Worm (Caenorhabditis elegans) whole organism, L1 larva: Measurements from ENCODE around the gene gut-2.
A peak's percentile ranks its signal among the peaks of the same experiment; 100 is the strongest.

Experiments
- aha-1 ChIP-seq: fragments of 150-350 bp; optimal IDR thresholded peaks from 2 replicates; lab custom pipeline; 2014; ENCODE audit warnings: missing biosample characterization, missing genetic modification characterization
- aly-2 ChIP-seq: fragments of 150-350 bp; optimal IDR thresholded peaks from 2 replicates; lab custom pipeline; 2014; ENCODE audit warnings: missing biosample characterization, missing genetic modification characterization
- ama-1 ChIP-seq: fragments of 150-350 bp; optimal IDR thresholded peaks from 2 replicates; lab custom pipeline; 2014
- ceh-63 ChIP-seq: fragments of 200-800 bp; sonication (Bioruptor generic); optimal IDR thresholded peaks from 2 replicates; lab custom pipeline; 2018; ENCODE audit warnings: mild to moderate bottlenecking, missing genetic modification characterization, missing compliant biosample characterization
- ceh-82 ChIP-seq, 3 experiments: fragments of 150-350 bp in 1 of 3; sonication (generic microtip) in 2 of 3; optimal IDR thresholded peaks; 2 replicates each; lab custom pipeline; 2014 to 2017; ENCODE audit warnings: missing biosample characterization in 3 of 3, missing genetic modification characterization in 3 of 3
- dsc-1 ChIP-seq: sonication (generic microtip); optimal IDR thresholded peaks from 2 replicates; lab custom pipeline; 2016; ENCODE audit warnings: mild to moderate bottlenecking, missing genetic modification characterization, missing compliant biosample characterization
- egl-13 ChIP-seq: sonication (generic microtip); optimal IDR thresholded peaks from 2 replicates; lab custom pipeline; 2016; ENCODE audit warnings: missing genotype, missing genetic modification reagents, missing genetic modification characterization, missing compliant biosample characterization
- elt-2 ChIP-seq: sonication (generic microtip); optimal IDR thresholded peaks from 2 replicates; lab custom pipeline; 2016; ENCODE audit warnings: missing genetic modification characterization, mild to moderate bottlenecking, inconsistent platforms, missing compliant biosample characterization, missing genetic modification reagents
- ets-5 ChIP-seq: fragments of 200-800 bp; sonication (Bioruptor generic); IDR thresholded peaks from 2 replicates; pipeline ENCODE4 v1.3.6; 2022; ENCODE audit warnings: missing genetic modification characterization, missing compliant biosample characterization
- fkh-10 ChIP-seq: sonication (generic microtip); optimal IDR thresholded peaks from 2 replicates; lab custom pipeline; 2017; ENCODE audit warnings: missing biosample characterization, missing genetic modification reagents, missing genetic modification characterization
- fkh-8 ChIP-seq: sonication (generic microtip); optimal IDR thresholded peaks from 2 replicates; lab custom pipeline; 2016; ENCODE audit warnings: mild to moderate bottlenecking, missing genetic modification characterization, missing compliant biosample characterization
- grh-1 ChIP-seq: fragments of 200-800 bp; sonication (Bioruptor generic); IDR thresholded peaks from 2 replicates; pipeline ENCODE4 v1.3.6; 2022; ENCODE audit warnings: missing genetic modification reagents, missing genetic modification characterization, missing compliant biosample characterization
- hlh-17 ChIP-seq: fragments of 200-800 bp; sonication (Bioruptor generic); optimal IDR thresholded peaks from 2 replicates; lab custom pipeline; 2018; ENCODE audit warnings: missing genetic modification characterization, mild to moderate bottlenecking, missing compliant biosample characterization, moderate library complexity, borderline replicate concordance
- hlh-4 ChIP-seq: sonication (generic microtip); optimal IDR thresholded peaks from 2 replicates; lab custom pipeline; 2016; ENCODE audit warnings: mild to moderate bottlenecking, missing genetic modification characterization, missing compliant biosample characterization
- lin-35 ChIP-seq, 2 experiments: fragments of 150-350 bp; optimal IDR thresholded peaks; 2 replicates each; lab custom pipeline; 2014; ENCODE audit warnings: missing biosample characterization in 2 of 2, missing genetic modification characterization in 2 of 2, missing genetic modification reagents in 2 of 2
- lir-3 ChIP-seq: sonication (generic microtip); optimal IDR thresholded peaks from 2 replicates; lab custom pipeline; 2016; ENCODE audit warnings: mild to moderate bottlenecking, missing genetic modification characterization, moderate library complexity, missing compliant biosample characterization; ENCODE audit not compliant: poor library complexity
- lsy-2 ChIP-seq, 2 experiments: fragments of 150-350 bp; optimal IDR thresholded peaks; 2 replicates each; lab custom pipeline; 2014; ENCODE audit warnings: missing biosample characterization in 2 of 2, missing genetic modification characterization in 2 of 2
- mdl-1 ChIP-seq, 2 experiments: fragments of 150-350 bp; optimal IDR thresholded peaks; 2 replicates each; lab custom pipeline; 2014 to 2017; ENCODE audit warnings: missing biosample characterization in 2 of 2, missing genetic modification characterization in 2 of 2, inconsistent platforms in 1 of 2
- mef-2 ChIP-seq: fragments of 150-350 bp; optimal IDR thresholded peaks from 2 replicates; lab custom pipeline; 2014; ENCODE audit warnings: missing biosample characterization, missing genetic modification characterization
- mep-1 ChIP-seq: fragments of 150-350 bp; optimal IDR thresholded peaks from 2 replicates; lab custom pipeline; 2014; ENCODE audit warnings: missing biosample characterization, missing genetic modification characterization
- nhr-12 ChIP-seq: sonication (generic microtip); optimal IDR thresholded peaks from 2 replicates; lab custom pipeline; 2017; ENCODE audit warnings: missing biosample characterization, missing genetic modification characterization
- nhr-237 ChIP-seq: fragments of 150-350 bp; optimal IDR thresholded peaks from 2 replicates; lab custom pipeline; 2014; ENCODE audit warnings: missing biosample characterization, missing genetic modification characterization
- nhr-47 ChIP-seq: sonication (generic microtip); optimal IDR thresholded peaks from 2 replicates; lab custom pipeline; 2016; ENCODE audit warnings: mild to moderate bottlenecking, missing genetic modification characterization, moderate library complexity, missing compliant biosample characterization
- nhr-71 ChIP-seq: sonication (generic microtip); optimal IDR thresholded peaks from 2 replicates; lab custom pipeline; 2016; ENCODE audit warnings: mild to moderate bottlenecking, missing genetic modification characterization, moderate library complexity, missing compliant biosample characterization
- nhr-76 ChIP-seq: sonication (generic microtip); optimal IDR thresholded peaks from 2 replicates; lab custom pipeline; 2017; ENCODE audit warnings: missing biosample characterization, missing genetic modification characterization
- nhr-84 ChIP-seq: sonication (generic microtip); optimal IDR thresholded peaks from 2 replicates; lab custom pipeline; 2017; ENCODE audit warnings: missing biosample characterization, missing genetic modification characterization
- nhr-85 ChIP-seq: sonication (generic microtip); peaks from one replicate; lab custom pipeline; 2016; ENCODE audit warnings: missing genetic modification characterization, inconsistent platforms, missing compliant biosample characterization
- nhr-90 ChIP-seq: sonication (generic microtip); optimal IDR thresholded peaks from 2 replicates; lab custom pipeline; 2016; ENCODE audit warnings: mild to moderate bottlenecking, missing genetic modification characterization, missing compliant biosample characterization; ENCODE audit not compliant: poor library complexity
- pag-3 ChIP-seq: sonication (generic microtip); optimal IDR thresholded peaks from 2 replicates; lab custom pipeline; 2017; ENCODE audit warnings: missing genetic modification characterization, mild to moderate bottlenecking, missing compliant biosample characterization, antibody characterized with exemption, borderline replicate concordance; ENCODE audit not compliant: insufficient read depth
- pax-3 ChIP-seq: fragments of 200-800 bp; sonication (Bioruptor generic); optimal IDR thresholded peaks from 2 replicates; lab custom pipeline; 2018; ENCODE audit warnings: mild to moderate bottlenecking, missing genetic modification characterization, moderate library complexity, missing compliant biosample characterization
- snu-23 ChIP-seq: sonication (generic microtip); optimal IDR thresholded peaks from 2 replicates; lab custom pipeline; 2016; ENCODE audit warnings: missing genetic modification characterization, missing compliant biosample characterization
- sup-37 ChIP-seq: fragments of 200-800 bp; sonication (Bioruptor generic); optimal IDR thresholded peaks from 2 replicates; lab custom pipeline; 2018; ENCODE audit warnings: mild to moderate bottlenecking, missing genetic modification characterization, missing compliant biosample characterization
- tbx-2 ChIP-seq: sonication (generic microtip); optimal IDR thresholded peaks from 2 replicates; lab custom pipeline; 2016; ENCODE audit warnings: missing genetic modification characterization, missing compliant biosample characterization
- tlp-1 ChIP-seq: fragments of 150-350 bp; optimal IDR thresholded peaks from 2 replicates; lab custom pipeline; 2014; ENCODE audit warnings: missing biosample characterization, missing genetic modification characterization
- unc-62 ChIP-seq: fragments of 150-350 bp; optimal IDR thresholded peaks from 2 replicates; lab custom pipeline; 2014; ENCODE audit warnings: missing biosample characterization, missing genetic modification reagents, missing genetic modification characterization
- unc-98 ChIP-seq: fragments of 200-800 bp; sonication (Bioruptor generic); IDR thresholded peaks from 2 replicates; pipeline ENCODE4 v1.3.6; 2022; ENCODE audit warnings: missing genetic modification characterization, missing compliant biosample characterization
- vab-15 ChIP-seq: sonication (generic microtip); optimal IDR thresholded peaks from 2 replicates; lab custom pipeline; 2017; ENCODE audit warnings: missing genotype, mild to moderate bottlenecking, missing genetic modification characterization, missing compliant biosample characterization

Gene gut-2

ce11 chrV:13515115-13515514, 17.6 kb downstream of the gut-2 start, which contains the start of gene semi-1:
Gene semi-1, minus strand, starts transcription at chrV:13515215.
- TF ChIP-seq ets-5 (GFP tag; lab: Robert Waterston, UW) (no peak), lsy-2 (tag; optimal IDR thresholded peaks at IDR 0.05; lab: Kevin White, UChicago) (no peak), nhr-237 (tag; lab: Kevin White, UChicago) (no peak), nhr-47 (tag; lab: Kevin White, UChicago) (no peak), dsc-1 (tag; lab: Kevin White, UChicago) (no peak), aha-1 (no peak), aly-2 (no peak), snu-23 (no peak), nhr-84 (tag; lab: Kevin White, UChicago) (no peak), ama-1 (lab: Kevin White, UChicago) (no peak), mdl-1 (tag; optimal IDR thresholded peaks at IDR 0.05; lab: Kevin White, UChicago) (no peak), unc-62 (no peak), vab-15 (no peak), nhr-85 (no peak), grh-1 (GFP tag; lab: Robert Waterston, UW) (no peak), egl-13 (no peak), mep-1 (tag; lab: Kevin White, UChicago) (no peak)

- TF ChIP-seq nhr-76 (tag; lab: Kevin White, UChicago) (no peak), elt-2 (tag; lab: Kevin White, UChicago) (no peak), unc-98 (GFP tag; lab: Robert Waterston, UW) (no peak), fkh-10 (GFP tag; lab: Kevin White, UChicago) (no peak), nhr-71 (tag; lab: Kevin White, UChicago) (no peak), mef-2 (tag; lab: Kevin White, UChicago) (no peak), hlh-4 (no peak), ceh-63 (no peak), nhr-84 (tag; lab: Kevin White, UChicago) (no peak), pag-3 (tag; lab: Kevin White, UChicago) (no peak), tlp-1 (no peak), sup-37 (GFP tag; lab: Kevin White, UChicago) (no peak), lir-3 (tag; lab: Kevin White, UChicago) (no peak), mdl-1 (tag; optimal IDR thresholded peaks at IDR 0.05; lab: Kevin White, UChicago) (no peak), lsy-2 (tag; optimal IDR thresholded peaks at IDR 0.05; lab: Kevin White, UChicago) (no peak), mep-1 (tag; lab: Kevin White, UChicago) (no peak)
Observed at ce11 chrV:13523194-13523593, 25.7 kb downstream of the gut-2 start, which contains the start of gene R11G10.3. Gene R11G10.3, plus strand, starts transcription at chrV:13523494.

ce11 chrV:13529165-13529564, 31.7 kb downstream of the gut-2 start:
- TF ChIP-seq fkh-8 (tag; lab: Kevin White, UChicago) (no peak), nhr-12 (tag; lab: Kevin White, UChicago) (no peak), ceh-82 (tag; optimal IDR thresholded peaks at IDR 0.05; lab: Kevin White, UChicago) (no peak), lin-35 (GFP tag; optimal IDR thresholded peaks at IDR 0.05; lab: Kevin White, UChicago) (peak in 1 of 2 experiments; percentile 42), pag-3 (tag; lab: Kevin White, UChicago) (no peak), lsy-2 (tag; optimal IDR thresholded peaks at IDR 0.05; lab: Kevin White, UChicago) (no peak), vab-15 (no peak), hlh-17 (GFP tag; lab: Kevin White, UChicago) (no peak), pax-3 (no peak), nhr-90 (tag; lab: Kevin White, UChicago) (peak; percentile 4), tbx-2 (tag; lab: Kevin White, UChicago) (no peak), elt-2 (tag; lab: Kevin White, UChicago) (peak; percentile 45), ama-1 (lab: Kevin White, UChicago) (peak; percentile 54)
- TF ChIP-seq, all 84 proteins: peak for 4
